Worm (Caenorhabditis elegans) whole organism, late embryonic: Measurements from ENCODE around the gene unc-27.

Experiments
- F13H6.1 ChIP-seq: sonication (generic microtip); optimal IDR thresholded peaks from 2 replicates; lab custom pipeline; 2016; ENCODE audit warnings: missing genetic modification characterization, missing compliant biosample characterization
- K02D7.2 ChIP-seq: sonication (generic microtip); optimal IDR thresholded peaks from 2 replicates; lab custom pipeline; 2017; ENCODE audit warnings: mild to moderate bottlenecking, missing genetic modification characterization, missing compliant biosample characterization
- T23F11.4 ChIP-seq: fragments of 200-800 bp; sonication (Bioruptor generic); optimal IDR thresholded peaks from 2 replicates; lab custom pipeline; 2018; ENCODE audit warnings: mild to moderate bottlenecking, missing genetic modification characterization, missing compliant biosample characterization
- ama-1 ChIP-seq: fragments of 150-350 bp; optimal IDR thresholded peaks from 2 replicates; lab custom pipeline; 2014
- ceh-14 ChIP-seq: sonication (generic microtip); optimal IDR thresholded peaks from 2 replicates; lab custom pipeline; 2016; ENCODE audit warnings: missing genotype, missing genetic modification characterization, missing compliant biosample characterization
- ceh-18 ChIP-seq: sonication (generic microtip); optimal IDR thresholded peaks from 2 replicates; lab custom pipeline; 2016; ENCODE audit warnings: missing genetic modification characterization, missing compliant biosample characterization
- ceh-19 ChIP-seq: fragments of 200-800 bp; sonication (Bioruptor generic); optimal IDR thresholded peaks from 2 replicates; lab custom pipeline; 2018; ENCODE audit warnings: mild to moderate bottlenecking, missing genetic modification characterization, missing compliant biosample characterization
- ceh-2 ChIP-seq: sonication (generic microtip); optimal IDR thresholded peaks from 2 replicates; lab custom pipeline; 2016; ENCODE audit warnings: missing genotype, missing genetic modification characterization, missing compliant biosample characterization
- ceh-30 ChIP-seq: fragments of 150-350 bp; optimal IDR thresholded peaks from 2 replicates; lab custom pipeline; 2014; ENCODE audit warnings: missing biosample characterization, missing genetic modification characterization
- ceh-34 ChIP-seq: sonication (generic microtip); optimal IDR thresholded peaks from 2 replicates; lab custom pipeline; 2016; ENCODE audit warnings: mild to moderate bottlenecking, missing genetic modification characterization, missing compliant biosample characterization
- ceh-45 ChIP-seq: fragments of 200-800 bp; sonication (Bioruptor generic); IDR thresholded peaks from 2 replicates; pipeline ENCODE4 v1.3.6; 2022; ENCODE audit warnings: missing genetic modification reagents, missing genetic modification characterization, missing compliant biosample characterization
- ceh-6 ChIP-seq: fragments of 200-800 bp; sonication (Bioruptor generic); optimal IDR thresholded peaks from 2 replicates; lab custom pipeline; 2018; ENCODE audit warnings: mild to moderate bottlenecking, missing genetic modification characterization, missing compliant biosample characterization
- che-1 ChIP-seq: sonication (generic microtip); optimal IDR thresholded peaks from 2 replicates; lab custom pipeline; 2016; ENCODE audit warnings: mild to moderate bottlenecking, missing genetic modification characterization, missing compliant biosample characterization
- dve-1 ChIP-seq: sonication (generic microtip); optimal IDR thresholded peaks from 2 replicates; lab custom pipeline; 2017; ENCODE audit warnings: antibody characterized with exemption, mild to moderate bottlenecking, missing genetic modification characterization, missing compliant biosample characterization
- elt-2 ChIP-seq: sonication (generic microtip); optimal IDR thresholded peaks from 2 replicates; lab custom pipeline; 2016; ENCODE audit warnings: missing genetic modification reagents, missing genetic modification characterization, missing compliant biosample characterization
- elt-4 ChIP-seq: sonication (generic microtip); optimal IDR thresholded peaks from 2 replicates; lab custom pipeline; 2016; ENCODE audit warnings: missing genetic modification characterization, missing compliant biosample characterization
- ets-4 ChIP-seq: sonication (generic microtip); optimal IDR thresholded peaks from 2 replicates; lab custom pipeline; 2016; ENCODE audit warnings: missing genetic modification characterization, missing compliant biosample characterization
- eyg-1 ChIP-seq: sonication (generic microtip); optimal IDR thresholded peaks from 2 replicates; lab custom pipeline; 2016; ENCODE audit warnings: missing genotype, missing genetic modification characterization, missing compliant biosample characterization
- fkh-10 ChIP-seq: fragments of 150-350 bp; optimal IDR thresholded peaks from 2 replicates; lab custom pipeline; 2014; ENCODE audit warnings: missing biosample characterization, missing genetic modification reagents, missing genetic modification characterization
- hlh-15 ChIP-seq: sonication (generic microtip); optimal IDR thresholded peaks from 2 replicates; lab custom pipeline; 2016; ENCODE audit warnings: missing genetic modification characterization, missing compliant biosample characterization
- hlh-6 ChIP-seq: sonication (generic microtip); optimal IDR thresholded peaks from 2 replicates; lab custom pipeline; 2016; ENCODE audit warnings: missing genotype, missing genetic modification characterization, missing compliant biosample characterization
- hlh-8 ChIP-seq: sonication (generic microtip); optimal IDR thresholded peaks from 2 replicates; lab custom pipeline; 2016; ENCODE audit warnings: missing genotype, missing genetic modification characterization, missing compliant biosample characterization
- lim-6 ChIP-seq: sonication (generic microtip); optimal IDR thresholded peaks from 2 replicates; lab custom pipeline; 2016; ENCODE audit warnings: missing genetic modification characterization, missing compliant biosample characterization
- lin-11 ChIP-seq: fragments of 200-800 bp; sonication (Bioruptor generic); optimal IDR thresholded peaks from 2 replicates; lab custom pipeline; 2018; ENCODE audit warnings: mild to moderate bottlenecking, missing genetic modification characterization, missing compliant biosample characterization
- mec-3 ChIP-seq: sonication (generic microtip); optimal IDR thresholded peaks from 2 replicates; lab custom pipeline; 2016; ENCODE audit warnings: borderline replicate concordance, missing genetic modification characterization, missing compliant biosample characterization
- nhr-11 ChIP-seq: fragments of 150-350 bp; optimal IDR thresholded peaks from 2 replicates; lab custom pipeline; 2014; ENCODE audit warnings: missing biosample characterization, missing genetic modification characterization
- pat-9 ChIP-seq: fragments of 200-800 bp; sonication (Bioruptor generic); optimal IDR thresholded peaks from 2 replicates; lab custom pipeline; 2018; ENCODE audit warnings: mild to moderate bottlenecking, missing genetic modification characterization, moderate library complexity, missing compliant biosample characterization
- pax-1 ChIP-seq: fragments of 150-350 bp; optimal IDR thresholded peaks from 2 replicates; lab custom pipeline; 2014; ENCODE audit warnings: missing biosample characterization, missing genetic modification characterization
- ref-2 ChIP-seq: sonication (generic microtip); optimal IDR thresholded peaks from 2 replicates; lab custom pipeline; 2016; ENCODE audit warnings: missing genetic modification characterization, missing compliant biosample characterization
- sox-2 ChIP-seq: fragments of 200-800 bp; sonication (Bioruptor generic); IDR thresholded peaks from 2 replicates; pipeline ENCODE4 v1.3.6; 2022; ENCODE audit warnings: missing genetic modification reagents, missing genetic modification characterization, missing compliant biosample characterization
- unc-42 ChIP-seq: sonication (generic microtip); optimal IDR thresholded peaks from 2 replicates; lab custom pipeline; 2016; ENCODE audit warnings: missing genotype, missing genetic modification characterization, missing compliant biosample characterization
- unc-55 ChIP-seq: sonication (generic microtip); optimal IDR thresholded peaks from 2 replicates; lab custom pipeline; 2017; ENCODE audit warnings: missing biosample characterization, missing genetic modification reagents, missing genetic modification characterization
- zip-5 ChIP-seq: sonication (generic microtip); optimal IDR thresholded peaks from 2 replicates; lab custom pipeline; 2016; ENCODE audit warnings: missing genetic modification characterization, missing compliant biosample characterization
- ztf-16 ChIP-seq: sonication (generic microtip); optimal IDR thresholded peaks from 2 replicates; lab custom pipeline; 2017; ENCODE audit warnings: missing genetic modification characterization, missing compliant biosample characterization

unc-27 gene

ce11 chrX:8763607-8764006, 25.6 kb upstream of the unc-27 start, which contains the start of gene zig-12:
Gene zig-12, plus strand, starts transcription at chrX:8763907.
- TF ChIP-seq nhr-11 = no peak
- no peak for TF ChIP-seq ceh-14 (tag; lab: Kevin White, UChicago)
- no peak for TF ChIP-seq ceh-45
- TF ChIP-seq ama-1 (lab: Kevin White, UChicago) = no peak

ce11 chrX:8764044-8764443, 25.2 kb upstream of the unc-27 start:
- no peak for TF ChIP-seq ceh-6 (GFP tag; lab: Kevin White, UChicago)
- no peak for TF ChIP-seq ztf-16 (tag; lab: Kevin White, UChicago)
- TF ChIP-seq mec-3 (tag; lab: Kevin White, UChicago) = no peak
- TF ChIP-seq T23F11.4 (GFP tag; lab: Kevin White, UChicago) = no peak
- no peak for TF ChIP-seq elt-2
- no peak for TF ChIP-seq che-1 (tag; lab: Kevin White, UChicago)
- TF ChIP-seq ceh-19 (GFP tag; lab: Kevin White, UChicago) = no peak
- no peak for TF ChIP-seq hlh-15 (tag; lab: Kevin White, UChicago)
- no peak for TF ChIP-seq F13H6.1 (tag; lab: Kevin White, UChicago)
- TF ChIP-seq fkh-10 (GFP tag; lab: Kevin White, UChicago) = no peak
- no peak for TF ChIP-seq ceh-30
- TF ChIP-seq, all 69 proteins: peak for 0

ce11 chrX:8770316-8770715, 18.9 kb upstream of the unc-27 start:
- TF ChIP-seq unc-42 (peak; percentile 93), elt-4 (tag; lab: Kevin White, UChicago) (no peak)

- TF ChIP-seq pax-1 (tag; lab: Kevin White, UChicago) (no peak), elt-4 (tag; lab: Kevin White, UChicago) (no peak), dve-1 (tag; lab: Kevin White, UChicago) (no peak), elt-2 (no peak), nhr-11 (no peak)
Observed at ce11 chrX:8778558-8778957, 10.7 kb upstream of the unc-27 start, which contains the start of gene ZK721.4. Gene ZK721.4, plus strand, starts transcription at chrX:8778858.

- TF ChIP-seq lin-11 (no peak), pat-9 (tag; lab: Kevin White, UChicago) (no peak), K02D7.2 (tag; lab: Kevin White, UChicago) (no peak), ceh-2 (tag; lab: Kevin White, UChicago) (no peak), zip-5 (tag; lab: Kevin White, UChicago) (no peak), ref-2 (tag; lab: Kevin White, UChicago) (no peak)
Observed at ce11 chrX:8784234-8784633, 5.0 kb upstream of the unc-27 start, which contains the start of gene ZK721.3. Gene ZK721.3, plus strand, starts transcription at chrX:8784534.

ce11 chrX:8786687-8787086, 2.6 kb upstream of the unc-27 start:
- TF ChIP-seq unc-55 (GFP tag; lab: Kevin White, UChicago) (peak; percentile 51), che-1 (tag; lab: Kevin White, UChicago) (no peak)

ce11 chrX:8787689-8788222, 1.5 kb upstream of the unc-27 start:
- TF ChIP-seq ceh-34 (tag; lab: Kevin White, UChicago) (no peak), ztf-16 (tag; lab: Kevin White, UChicago) (no peak), hlh-8 (tag; lab: Kevin White, UChicago) (no peak), eyg-1 (tag; lab: Kevin White, UChicago) (no peak), ets-4 (tag; lab: Kevin White, UChicago) (no peak), fkh-10 (GFP tag; lab: Kevin White, UChicago) (no peak), lim-6 (tag; lab: Kevin White, UChicago) (no peak), sox-2 (GFP tag; lab: Robert Waterston, UW) (no peak), hlh-15 (tag; lab: Kevin White, UChicago) (no peak), elt-2 (no peak), ceh-18 (tag; lab: Kevin White, UChicago) (no peak), hlh-6 (tag; lab: Kevin White, UChicago) (no peak), zip-5 (tag; lab: Kevin White, UChicago) (no peak), lin-11 (no peak), ceh-45 (no peak)
